Fruit fly (Drosophila melanogaster): ENCODE measurements around the gene Ccm3.

Ccm3 gene

DNA sequence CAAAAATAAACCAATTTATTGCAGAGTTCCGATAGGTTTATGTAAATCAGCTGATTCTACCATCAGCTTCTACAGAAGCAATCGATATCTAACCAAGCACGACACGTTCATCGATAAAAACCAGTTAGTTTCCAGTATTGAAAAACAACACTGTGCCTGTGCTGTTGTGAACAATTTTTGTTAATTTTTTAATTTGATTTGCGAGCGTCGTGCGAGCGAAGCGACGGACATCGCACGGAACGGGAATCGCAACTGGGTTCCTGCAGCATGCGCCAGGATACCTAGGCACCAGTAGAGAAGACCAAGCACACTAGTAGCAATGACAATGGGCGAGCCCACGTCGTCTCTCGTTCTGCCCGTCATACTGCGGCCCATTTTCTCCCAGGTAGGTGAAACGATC, at the start of gene Ccm3, which contains the start of gene CG6136 (continued):
- TF ChIP-seq CG4617 (GFP tag; optimal IDR thresholded peaks at IDR 0.05; ENCODE audit: borderline replicate concordance) (peak; percentile 88), Ets65A (GFP tag) (peak; percentile 94), CG8388 (GFP tag; optimal IDR thresholded peaks at IDR 0.05) (no peak), Nf-YA (GFP tag; IDR thresholded peaks at IDR 0.05) (no peak), zen (tag; optimal IDR thresholded peaks at IDR 0.05) (no peak), grn (GFP tag; optimal IDR thresholded peaks at IDR 0.05) (no peak), Neu2 (GFP tag; optimal IDR thresholded peaks at IDR 0.05; ENCODE audit: borderline replicate concordance) (peak; percentile 23), Hey (tag; optimal IDR thresholded peaks at IDR 0.05) (no peak), Hr51 (GFP tag; optimal IDR thresholded peaks at IDR 0.05) (peak in 1 of 2 experiments; percentile 23), CG10147 (GFP tag; optimal IDR thresholded peaks at IDR 0.05) (peak; percentile 48), Optix (GFP tag; IDR thresholded peaks at IDR 0.05) (no peak), CG12071 (GFP tag; optimal IDR thresholded peaks at IDR 0.05) (no peak), Hr3 (GFP tag; optimal IDR thresholded peaks at IDR 0.05) (peak; percentile 12), CG9727 (GFP tag; optimal IDR thresholded peaks at IDR 0.05) (peak; percentile 25), CG31365 (tag; optimal IDR thresholded peaks at IDR 0.05) (no peak), CG10321 (GFP tag; IDR thresholded peaks at IDR 0.05) (peak; percentile 75), ham (GFP tag; IDR thresholded peaks at IDR 0.05) (no peak), en (GFP tag; optimal IDR thresholded peaks at IDR 0.05) (no peak), CG9609 (GFP tag; optimal IDR thresholded peaks at IDR 0.05) (peak; percentile 15), CG4820 (GFP tag; optimal IDR thresholded peaks at IDR 0.05) (no peak), CG34376 (GFP tag; optimal IDR thresholded peaks at IDR 0.05) (peak; percentile 70), sd (tag; optimal IDR thresholded peaks at IDR 0.05) (no peak), Atf3 (GFP tag; optimal IDR thresholded peaks at IDR 0.05) (no peak), ATbp (GFP tag; optimal IDR thresholded peaks at IDR 0.05) (no peak), usp (GFP tag; optimal IDR thresholded peaks at IDR 0.05) (no peak), mam (GFP tag; optimal IDR thresholded peaks at IDR 0.05) (peak; percentile 30), jing (GFP tag; optimal IDR thresholded peaks at IDR 0.05) (no peak), CG12104 (GFP tag; optimal IDR thresholded peaks at IDR 0.05) (peak; percentile 6), ato (GFP tag; IDR thresholded peaks at IDR 0.05; ENCODE audit: partially characterized antibody) (peak; percentile 95), CG10543 (GFP tag; optimal IDR thresholded peaks at IDR 0.05) (no peak), gem (tag; optimal IDR thresholded peaks at IDR 0.05) (no peak), Mad (GFP tag; optimal IDR thresholded peaks at IDR 0.05) (no peak), CG12236 (GFP tag; optimal IDR thresholded peaks at IDR 0.05) (no peak), Jarid2 (GFP tag; optimal IDR thresholded peaks at IDR 0.05) (no peak), MTF-1 (GFP tag; optimal IDR thresholded peaks at IDR 0.05; ENCODE audit: borderline replicate concordance) (peak; percentile 14), Antp (GFP tag; optimal IDR thresholded peaks at IDR 0.05) (peak; percentile 29), ac (GFP tag; optimal IDR thresholded peaks at IDR 0.05) (no peak), CG33557 (GFP tag; optimal IDR thresholded peaks at IDR 0.05) (no peak), ci (GFP tag; IDR thresholded peaks at IDR 0.05) (peak; percentile 64; the same call in 2 of the 3 replicates), ranshi (GFP tag; IDR thresholded peaks at IDR 0.05) (peak; percentile 11; the same call in 1 of the 2 replicates), inv (GFP tag; IDR thresholded peaks at IDR 0.05; ENCODE audit: partially characterized antibody) (peak; percentile 81), wor (GFP tag; IDR thresholded peaks at IDR 0.05) (no peak), sim (GFP tag; IDR thresholded peaks at IDR 0.05) (no peak), lola (GFP tag; optimal IDR thresholded peaks at IDR 0.05) (no peak), CG43689 (GFP tag; IDR thresholded peaks at IDR 0.05) (no peak), CG4282 (GFP tag; optimal IDR thresholded peaks at IDR 0.05) (peak; percentile 46), Blimp-1 (GFP tag; optimal IDR thresholded peaks at IDR 0.05) (no peak), phol (tag; optimal IDR thresholded peaks at IDR 0.05) (peak; percentile 25), CG17361 (GFP tag; IDR thresholded peaks at IDR 0.05) (no peak), CG1647 (GFP tag; optimal IDR thresholded peaks at IDR 0.05) (no peak), exex (tag; optimal IDR thresholded peaks at IDR 0.05) (peak; percentile 43)
